Fruit fly (Drosophila melanogaster) whole organism, embryonic: Measurements from ENCODE around the gene SPARC.

Source experiments
- B-H2 ChIP-seq: fragments of 200-800 bp; sonication (Bioruptor generic); optimal IDR thresholded peaks from 2 replicates; lab custom pipeline; 2018; ENCODE audit warnings: missing biosample characterization, mild to moderate bottlenecking, missing genetic modification characterization
- CG10209 ChIP-seq: fragments of 200-800 bp; sonication (Bioruptor generic); optimal IDR thresholded peaks from 3 replicates; lab custom pipeline; 2017; ENCODE audit warnings: missing biosample characterization, mild to moderate bottlenecking, missing genetic modification characterization, missing genetic modification reagents
- CG10431 ChIP-seq: fragments of 200-800 bp; sonication (Bioruptor generic); optimal IDR thresholded peaks from 3 replicates; lab custom pipeline; 2018; ENCODE audit warnings: missing biosample characterization, mild to moderate bottlenecking, missing genetic modification characterization
- CG11560 ChIP-seq: fragments of 200-800 bp; sonication (Bioruptor generic); IDR thresholded peaks from 3 replicates; pipeline ENCODE4 v1.3.6; 2022; ENCODE audit warnings: missing biosample characterization, missing genetic modification characterization
- CG12104 ChIP-seq: fragments of 200-800 bp; sonication (Bioruptor generic); optimal IDR thresholded peaks from 3 replicates; lab custom pipeline; 2016; ENCODE audit warnings: missing biosample characterization, missing genetic modification characterization
- CG13296 ChIP-seq: fragments of 200-800 bp; sonication (Bioruptor generic); optimal IDR thresholded peaks from 3 replicates; lab custom pipeline; 2018; ENCODE audit warnings: missing biosample characterization, mild to moderate bottlenecking, missing genetic modification characterization
- CG14441 ChIP-seq: fragments of 200-800 bp; sonication (Bioruptor generic); IDR thresholded peaks from 2 replicates; pipeline ENCODE4 v1.3.6; 2022; ENCODE audit warnings: missing biosample characterization, missing genetic modification characterization
- CG14965 ChIP-seq: fragments of 200-800 bp; sonication (Bioruptor generic); optimal IDR thresholded peaks from 2 replicates; lab custom pipeline; 2016; ENCODE audit warnings: missing biosample characterization, missing genetic modification characterization, borderline replicate concordance
- CG15011 ChIP-seq: fragments of 200-800 bp; sonication (Bioruptor generic); optimal IDR thresholded peaks from 3 replicates; lab custom pipeline; 2018; ENCODE audit warnings: missing biosample characterization, mild to moderate bottlenecking, missing genetic modification characterization
- CG15269 ChIP-seq: fragments of 200-800 bp; sonication (Bioruptor generic); optimal IDR thresholded peaks from 2 replicates; lab custom pipeline; 2018; ENCODE audit warnings: missing biosample characterization, mild to moderate bottlenecking, missing genetic modification characterization, moderate library complexity
- CG16779 ChIP-seq: fragments of 200-800 bp; sonication (Bioruptor generic); IDR thresholded peaks from 2 replicates; pipeline ENCODE4 v1.3.6; 2022; ENCODE audit warnings: missing biosample characterization, missing genetic modification characterization
- CG16815 ChIP-seq: fragments of 200-800 bp; sonication (Bioruptor generic); optimal IDR thresholded peaks from 3 replicates; lab custom pipeline; 2017; ENCODE audit warnings: missing biosample characterization, mild to moderate bottlenecking, missing genetic modification characterization
- CG17328 ChIP-seq: fragments of 200-800 bp; sonication (Bioruptor generic); IDR thresholded peaks from 2 replicates; pipeline ENCODE4 v1.3.6; 2022; ENCODE audit warnings: missing biosample characterization, missing genetic modification characterization
- CG17361 ChIP-seq: fragments of 200-800 bp; sonication (Bioruptor generic); IDR thresholded peaks from 3 replicates; pipeline ENCODE4 v1.3.6; 2022; ENCODE audit warnings: missing biosample characterization, missing genetic modification characterization
- CG31224 ChIP-seq: fragments of 200-800 bp; sonication (Bioruptor generic); IDR thresholded peaks from 2 replicates; pipeline ENCODE4 v1.3.6; 2022; ENCODE audit warnings: missing biosample characterization, missing genetic modification characterization
- CG4328 ChIP-seq: fragments of 200-800 bp; sonication (Bioruptor generic); optimal IDR thresholded peaks from 3 replicates; lab custom pipeline; 2017; ENCODE audit warnings: missing biosample characterization, missing genetic modification reagents, missing genetic modification characterization
- CG6175 ChIP-seq: fragments of 200-800 bp; sonication (Bioruptor generic); IDR thresholded peaks from 3 replicates; pipeline ENCODE4 v1.3.6; 2022; ENCODE audit warnings: missing biosample characterization, missing genetic modification characterization
- CG7786 ChIP-seq: fragments of 200-800 bp; sonication (Bioruptor generic); optimal IDR thresholded peaks from 2 replicates; lab custom pipeline; 2016; ENCODE audit warnings: missing biosample characterization, missing genetic modification characterization
- CG7963 ChIP-seq: fragments of 200-800 bp; sonication (Bioruptor generic); IDR thresholded peaks from 3 replicates; pipeline ENCODE4 v1.3.6; 2022; ENCODE audit warnings: missing biosample characterization, missing genetic modification characterization; ENCODE audit not compliant: partially characterized antibody
- CG8281 ChIP-seq: fragments of 200-800 bp; sonication (Bioruptor generic); optimal IDR thresholded peaks from 2 replicates; lab custom pipeline; 2018; ENCODE audit warnings: missing biosample characterization, mild to moderate bottlenecking, missing genetic modification characterization, moderate library complexity
- CHES-1-like ChIP-seq: fragments of 200-800 bp; sonication (Bioruptor generic); optimal IDR thresholded peaks from 2 replicates; lab custom pipeline; 2016; ENCODE audit warnings: missing biosample characterization, missing genetic modification characterization
- Dbx ChIP-seq: fragments of 200-800 bp; sonication (Bioruptor generic); IDR thresholded peaks from 3 replicates; pipeline ENCODE4 v1.3.6; 2022; ENCODE audit warnings: missing biosample characterization, missing genetic modification characterization
- Drgx ChIP-seq: fragments of 200-800 bp; sonication (Bioruptor generic); IDR thresholded peaks from 2 replicates; pipeline ENCODE4 v1.3.6; 2022; ENCODE audit warnings: missing biosample characterization, missing genetic modification characterization
- E2f2 ChIP-seq: fragments of 200-800 bp; sonication (Bioruptor generic); IDR thresholded peaks from 2 replicates; pipeline ENCODE4 v1.3.6; 2022; ENCODE audit warnings: missing biosample characterization, missing genetic modification characterization
- MESR4 ChIP-seq: fragments of 200-800 bp; sonication (Bioruptor generic); optimal IDR thresholded peaks from 2 replicates; lab custom pipeline; 2018; ENCODE audit warnings: missing biosample characterization, mild to moderate bottlenecking, missing genetic modification characterization, moderate library complexity
- Mes4 ChIP-seq: fragments of 200-800 bp; sonication (Bioruptor generic); optimal IDR thresholded peaks from 2 replicates; lab custom pipeline; 2016; ENCODE audit warnings: missing biosample characterization, missing genetic modification characterization
- Neu2 ChIP-seq: fragments of 200-800 bp; sonication (Bioruptor generic); optimal IDR thresholded peaks from 3 replicates; lab custom pipeline; 2016; ENCODE audit warnings: missing biosample characterization, missing genetic modification characterization, borderline replicate concordance
- Pdp1 ChIP-seq, 2 experiments: fragments of 200-800 bp; sonication (Bioruptor generic); optimal IDR thresholded peaks; 3 replicates each; lab custom pipeline; 2016; ENCODE audit warnings: missing biosample characterization in 2 of 2, missing genetic modification characterization in 2 of 2, mild to moderate bottlenecking in 1 of 2, moderate library complexity in 1 of 2
- Sox102F ChIP-seq: fragments of 200-800 bp; sonication (Bioruptor generic); optimal IDR thresholded peaks from 2 replicates; lab custom pipeline; 2018; ENCODE audit warnings: missing biosample characterization, mild to moderate bottlenecking, missing genetic modification characterization, moderate library complexity
- Sry-β ChIP-seq: fragments of 200-800 bp; sonication (Bioruptor generic); optimal IDR thresholded peaks from 2 replicates; lab custom pipeline; 2018; ENCODE audit warnings: missing biosample characterization, mild to moderate bottlenecking, missing genetic modification characterization, moderate library complexity
- Xrp1 ChIP-seq: fragments of 200-800 bp; sonication (Bioruptor generic); IDR thresholded peaks from 2 replicates; pipeline ENCODE4 v1.3.6; 2022; ENCODE audit warnings: missing biosample characterization, missing genetic modification characterization
- ash1 ChIP-seq: fragments of 200-800 bp; sonication (Bioruptor generic); optimal IDR thresholded peaks from 2 replicates; lab custom pipeline; 2018; ENCODE audit warnings: missing biosample characterization, mild to moderate bottlenecking, missing genetic modification characterization
- bsh ChIP-seq, 2 experiments: fragments of 200-800 bp; sonication (Bioruptor generic); optimal IDR thresholded peaks; 2 replicates each; lab custom pipeline; 2017 to 2018; ENCODE audit warnings: mild to moderate bottlenecking in 2 of 2, missing biosample characterization in 2 of 2, missing genetic modification characterization in 2 of 2, moderate library complexity in 1 of 2
- btn ChIP-seq: fragments of 200-800 bp; sonication (Bioruptor generic); optimal IDR thresholded peaks from 2 replicates; lab custom pipeline; 2016; ENCODE audit warnings: missing biosample characterization, missing genetic modification characterization
- cato ChIP-seq: fragments of 200-800 bp; sonication (Bioruptor generic); optimal IDR thresholded peaks from 2 replicates; lab custom pipeline; 2016; ENCODE audit warnings: missing biosample characterization, missing genetic modification characterization, borderline replicate concordance
- cwo ChIP-seq: fragments of 200-800 bp; sonication (Bioruptor generic); optimal IDR thresholded peaks from 3 replicates; lab custom pipeline; 2017; ENCODE audit warnings: missing biosample characterization, missing genetic modification characterization, mild to moderate bottlenecking, moderate library complexity, missing genetic modification reagents
- dan ChIP-seq: fragments of 200-800 bp; sonication (Bioruptor generic); IDR thresholded peaks from 2 replicates; pipeline ENCODE4 v1.3.6; 2022; ENCODE audit warnings: missing biosample characterization, missing genetic modification characterization
- dimm ChIP-seq: fragments of 200-800 bp; sonication (Bioruptor generic); IDR thresholded peaks from 2 replicates; pipeline ENCODE4 v1.3.6; 2022; ENCODE audit warnings: missing biosample characterization, missing genetic modification characterization
- en ChIP-seq: fragments of 200-800 bp; sonication (Bioruptor generic); optimal IDR thresholded peaks from 2 replicates; lab custom pipeline; 2016; ENCODE audit warnings: missing biosample characterization, missing genetic modification characterization
- esg ChIP-seq: fragments of 200-800 bp; sonication (Bioruptor generic); conservative IDR thresholded peaks from 2 replicates; pipeline ENCODE4 v1.3.6; 2022; ENCODE audit warnings: missing biosample characterization, missing genetic modification characterization
- fd96Cb ChIP-seq: fragments of 200-800 bp; sonication (Bioruptor generic); optimal IDR thresholded peaks from 2 replicates; lab custom pipeline; 2018; ENCODE audit warnings: missing biosample characterization, mild to moderate bottlenecking, missing genetic modification characterization, moderate library complexity
- fru ChIP-seq: fragments of >200 bp; optimal IDR thresholded peaks from 2 replicates; lab custom pipeline; 2017
- kni ChIP-seq: fragments of 200-800 bp; sonication (Bioruptor generic); optimal IDR thresholded peaks from 3 replicates; lab custom pipeline; 2017; ENCODE audit warnings: mild to moderate bottlenecking, missing biosample characterization, missing genetic modification reagents, missing genetic modification characterization
- peb ChIP-seq: fragments of 200-800 bp; sonication (Bioruptor generic); IDR thresholded peaks from 2 replicates; pipeline ENCODE4 v1.3.6; 2022; ENCODE audit warnings: missing biosample characterization, missing genetic modification characterization
- phol ChIP-seq: fragments of 200-800 bp; sonication (Bioruptor generic); optimal IDR thresholded peaks from 3 replicates; lab custom pipeline; 2018; ENCODE audit warnings: missing biosample characterization, mild to moderate bottlenecking, missing genetic modification characterization, moderate library complexity
- pita ChIP-seq: fragments of 200-800 bp; sonication (Bioruptor generic); optimal IDR thresholded peaks from 2 replicates; lab custom pipeline; 2017; ENCODE audit warnings: missing biosample characterization, mild to moderate bottlenecking, missing genetic modification characterization
- ro ChIP-seq: fragments of 200-800 bp; sonication (Bioruptor generic); IDR thresholded peaks from 2 replicates; pipeline ENCODE4 v1.3.6; 2022; ENCODE audit warnings: missing biosample characterization, missing genetic modification characterization
- stc ChIP-seq: fragments of 200-800 bp; sonication (Bioruptor generic); IDR thresholded peaks from 2 replicates; pipeline ENCODE4 v1.3.6; 2022; ENCODE audit warnings: missing biosample characterization, missing genetic modification characterization
- zfh1 ChIP-seq: fragments of 200-800 bp; sonication (Bioruptor generic); IDR thresholded peaks from 3 replicates; pipeline ENCODE4 v1.3.6; 2022; ENCODE audit warnings: missing biosample characterization, missing genetic modification characterization

SPARC gene

DNA sequence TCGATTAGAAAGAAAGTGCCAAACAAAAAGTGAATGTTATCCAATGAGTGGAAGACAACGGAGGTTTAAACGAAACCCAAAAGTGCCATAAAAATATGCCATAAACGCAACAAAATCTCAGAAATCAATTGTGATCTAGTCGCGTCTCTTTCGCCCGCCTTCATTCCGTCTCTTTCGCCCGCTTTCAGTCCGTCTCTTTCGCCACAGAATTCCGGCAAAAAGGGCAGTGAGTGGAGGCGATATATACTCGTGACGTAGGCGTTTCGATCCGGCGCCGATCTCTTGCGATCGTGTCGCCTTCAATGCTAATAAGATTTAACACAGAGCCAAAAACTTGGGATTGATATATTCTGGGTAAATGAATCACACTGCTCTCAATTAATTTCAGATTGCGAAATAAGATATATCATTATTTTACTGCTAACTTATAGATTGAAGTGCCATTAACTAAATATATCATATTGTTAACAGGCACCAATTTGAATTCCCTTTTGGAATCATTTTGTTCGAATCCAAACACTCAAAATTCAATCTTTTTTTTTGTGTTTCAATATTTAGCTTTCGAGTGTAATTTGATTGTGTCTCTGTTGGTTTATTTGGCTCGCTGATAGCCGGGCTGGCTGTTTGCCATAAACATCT is 16.4 kb upstream of the SPARC start (continued):
- TF ChIP-seq CG10431 (GFP tag; lab: Kevin White, UChicago) (no peak), pita (GFP tag; lab: Kevin White, UChicago) (no peak), CG13296 (peak; percentile 54), Sry-β (no peak), CG16779 (GFP tag; lab: Robert Waterston, UW) (no peak), E2f2 (GFP tag; lab: Robert Waterston, UW) (0 out of 2 replicates have a peak, but pooled peaks have one; percentile 21), Pdp1 (GFP tag; optimal IDR thresholded peaks at IDR 0.05; lab: Kevin White, UChicago) (peak; percentile 29 to 34), esg (GFP tag; lab: Robert Waterston, UW) (no peak; the same call in 1 of the 2 replicates), dimm (no peak), CG11560 (tag; lab: Robert Waterston, UW) (no peak), CG4328 (GFP tag; lab: Kevin White, UChicago) (peak; percentile 51), ash1 (GFP tag; lab: Kevin White, UChicago) (no peak), peb (GFP tag; lab: Robert Waterston, UW) (no peak), en (GFP tag; lab: Kevin White, UChicago) (no peak), bsh (GFP tag; optimal IDR thresholded peaks at IDR 0.05; lab: Kevin White, UChicago) (peak in 1 of 2 experiments; percentile 56), cwo (GFP tag; lab: Kevin White, UChicago) (peak; percentile 21), CG6175 (0 out of 3 replicates have a peak, but pooled peaks have one; percentile 28), CG14965 (GFP tag; lab: Kevin White, UChicago) (no peak), cato (GFP tag; lab: Kevin White, UChicago) (no peak), Xrp1 (0 out of 2 replicates have a peak, but pooled peaks have one; percentile 35), fd96Cb (tag; lab: Kevin White, UChicago) (peak; percentile 49), Neu2 (GFP tag; lab: Kevin White, UChicago) (no peak), CG14441 (GFP tag; lab: Robert Waterston, UW) (peak; percentile 55; the same call in 1 of the 2 replicates), MESR4 (GFP tag; lab: Kevin White, UChicago) (no peak), CG7786 (GFP tag; lab: Kevin White, UChicago) (peak; percentile 27), CG8281 (peak; percentile 24), dan (no peak), kni (GFP tag; lab: Kevin White, UChicago) (no peak), Mes4 (GFP tag; lab: Kevin White, UChicago) (peak; percentile 5), Drgx (GFP tag; lab: Robert Waterston, UW) (no peak; the same call in 1 of the 2 replicates), CG12104 (GFP tag; lab: Kevin White, UChicago) (peak; percentile 21), CG17328 (GFP tag; lab: Robert Waterston, UW) (0 out of 2 replicates have a peak, but pooled peaks have one; percentile 31), B-H2 (GFP tag; lab: Kevin White, UChicago) (no peak), Dbx (GFP tag; lab: Robert Waterston, UW) (no peak), Sox102F (GFP tag; lab: Kevin White, UChicago) (peak; percentile 70), CG15011 (GFP tag; lab: Kevin White, UChicago) (peak; percentile 16), CHES-1-like (GFP tag; lab: Kevin White, UChicago) (no peak), CG10209 (GFP tag; lab: Kevin White, UChicago) (peak; percentile 30), phol (tag; lab: Kevin White, UChicago) (peak; percentile 41), ro (GFP tag; lab: Robert Waterston, UW) (peak; percentile 27; the same call in 1 of the 2 replicates), btn (GFP tag; lab: Kevin White, UChicago) (no peak), CG7963 (no peak), fru (lab: Kevin White, UChicago) (no peak), zfh1 (peak; percentile 34; the same call in 1 of the 3 replicates), CG31224 (GFP tag; lab: Robert Waterston, UW) (0 out of 2 replicates have a peak, but pooled peaks have one; percentile 17), CG16815 (GFP tag; lab: Kevin White, UChicago) (no peak), CG17361 (GFP tag; lab: Robert Waterston, UW) (peak; percentile 68), CG15269 (tag; lab: Kevin White, UChicago) (peak; percentile 77), stc (GFP tag; lab: Robert Waterston, UW) (no peak)
